Fruit fly (Drosophila melanogaster) whole organism, embryonic: ENCODE measurements around the gene Vha100-2.

Experiments used
- CG10565 ChIP-seq: fragments of 200-800 bp; sonication (Bioruptor generic); optimal IDR thresholded peaks from 3 replicates; lab custom pipeline; 2016; ENCODE audit warnings: missing biosample characterization, mild to moderate bottlenecking, missing genetic modification characterization
- CG12236 ChIP-seq: fragments of 200-800 bp; sonication (Bioruptor generic); optimal IDR thresholded peaks from 2 replicates; lab custom pipeline; 2016; ENCODE audit warnings: missing biosample characterization, missing genetic modification characterization
- CG14710 ChIP-seq: fragments of 200-800 bp; sonication (Bioruptor generic); optimal IDR thresholded peaks from 3 replicates; lab custom pipeline; 2019; ENCODE audit warnings: missing biosample characterization, mild to moderate bottlenecking, missing genetic modification characterization, moderate library complexity
- CG1603 ChIP-seq: fragments of 200-800 bp; sonication (Bioruptor generic); optimal IDR thresholded peaks from 2 replicates; lab custom pipeline; 2019; ENCODE audit warnings: missing biosample characterization, mild to moderate bottlenecking, missing genetic modification characterization, moderate library complexity
- CG16779 ChIP-seq: fragments of 200-800 bp; sonication (Bioruptor generic); IDR thresholded peaks from 2 replicates; pipeline ENCODE4 v1.3.6; 2022; ENCODE audit warnings: missing biosample characterization, missing genetic modification characterization
- CG17385 ChIP-seq: fragments of 200-800 bp; sonication (Bioruptor generic); optimal IDR thresholded peaks from 3 replicates; lab custom pipeline; 2018; ENCODE audit warnings: missing biosample characterization, mild to moderate bottlenecking, missing genetic modification characterization
- CG3163 ChIP-seq: fragments of 200-800 bp; sonication (Bioruptor generic); optimal IDR thresholded peaks from 3 replicates; lab custom pipeline; 2016; ENCODE audit warnings: missing biosample characterization, missing genetic modification characterization
- CG3407 ChIP-seq: fragments of 200-800 bp; sonication (Bioruptor generic); optimal IDR thresholded peaks from 2 replicates; lab custom pipeline; 2018; ENCODE audit warnings: missing biosample characterization, mild to moderate bottlenecking, missing genetic modification characterization
- CG34422 ChIP-seq: fragments of 200-800 bp; sonication (Bioruptor generic); IDR thresholded peaks from 3 replicates; pipeline ENCODE4 v1.3.6; 2022; ENCODE audit warnings: missing biosample characterization, missing genetic modification characterization
- CG5953 ChIP-seq: fragments of 200-800 bp; sonication (Bioruptor generic); IDR thresholded peaks from 2 replicates; pipeline ENCODE4 v1.3.6; 2022; ENCODE audit warnings: missing biosample characterization, missing genetic modification characterization
- CG6254 ChIP-seq: fragments of 200-800 bp; sonication (Bioruptor generic); optimal IDR thresholded peaks from 3 replicates; lab custom pipeline; 2017; ENCODE audit warnings: mild to moderate bottlenecking, missing biosample characterization, missing genetic modification reagents, missing genetic modification characterization
- CG6813 ChIP-seq: fragments of 200-800 bp; sonication (Bioruptor generic); optimal IDR thresholded peaks from 2 replicates; lab custom pipeline; 2017; ENCODE audit warnings: missing biosample characterization, missing genetic modification characterization, mild to moderate bottlenecking, moderate library complexity, missing genetic modification reagents
- CG9817 ChIP-seq: fragments of 200-800 bp; sonication (Bioruptor generic); optimal IDR thresholded peaks from 2 replicates; lab custom pipeline; 2018; ENCODE audit warnings: missing biosample characterization, mild to moderate bottlenecking, missing genetic modification characterization, moderate library complexity
- Fer3 ChIP-seq: fragments of 200-800 bp; sonication (Bioruptor generic); optimal IDR thresholded peaks from 2 replicates; lab custom pipeline; 2018; ENCODE audit warnings: missing biosample characterization, mild to moderate bottlenecking, missing genetic modification characterization, moderate library complexity
- Lim3 ChIP-seq: fragments of 200-800 bp; sonication (Bioruptor generic); IDR thresholded peaks from 2 replicates; pipeline ENCODE4 v1.3.6; 2022; ENCODE audit warnings: missing biosample characterization, missing genetic modification characterization
- Lpt ChIP-seq: fragments of >200 bp; optimal IDR thresholded peaks from 2 replicates; lab custom pipeline; 2018; ENCODE audit warnings: missing biosample characterization, missing genetic modification characterization
- MBD-R2 ChIP-seq: fragments of 200-800 bp; sonication (Bioruptor generic); IDR thresholded peaks from 2 replicates; pipeline ENCODE4 v1.3.6; 2022; ENCODE audit warnings: missing biosample characterization, missing genetic modification characterization
- Neu2 ChIP-seq: fragments of 200-800 bp; sonication (Bioruptor generic); optimal IDR thresholded peaks from 3 replicates; lab custom pipeline; 2016; ENCODE audit warnings: missing biosample characterization, missing genetic modification characterization, borderline replicate concordance
- YL-1 ChIP-seq: fragments of 200-800 bp; sonication (Bioruptor generic); optimal IDR thresholded peaks from 3 replicates; lab custom pipeline; 2017; ENCODE audit warnings: missing biosample characterization, mild to moderate bottlenecking, missing genetic modification characterization
- abd-A ChIP-seq: fragments of 200-800 bp; sonication (Bioruptor generic); optimal IDR thresholded peaks from 3 replicates; lab custom pipeline; 2019; ENCODE audit warnings: missing biosample characterization, mild to moderate bottlenecking, missing genetic modification characterization, moderate library complexity
- bsh ChIP-seq, 2 experiments: fragments of 200-800 bp; sonication (Bioruptor generic); optimal IDR thresholded peaks; 2 replicates each; lab custom pipeline; 2017 to 2018; ENCODE audit warnings: mild to moderate bottlenecking in 2 of 2, missing biosample characterization in 2 of 2, missing genetic modification characterization in 2 of 2, moderate library complexity in 1 of 2
- cg ChIP-seq: fragments of 200-800 bp; sonication (Bioruptor generic); optimal IDR thresholded peaks from 3 replicates; lab custom pipeline; 2019; ENCODE audit warnings: missing biosample characterization, mild to moderate bottlenecking, missing genetic modification characterization, moderate library complexity
- chinmo ChIP-seq: fragments of 200-800 bp; sonication (Bioruptor generic); IDR thresholded peaks from 4 replicates; pipeline ENCODE4 v1.3.6; 2022; ENCODE audit warnings: missing biosample characterization, missing genetic modification characterization; ENCODE audit not compliant: partially characterized antibody
- crol ChIP-seq: fragments of 200-800 bp; sonication (Bioruptor generic); IDR thresholded peaks from 2 replicates; pipeline ENCODE4 v1.3.6; 2022; ENCODE audit warnings: missing biosample characterization, missing genetic modification characterization
- da ChIP-seq: fragments of 200-800 bp; sonication (Bioruptor generic); optimal IDR thresholded peaks from 2 replicates; lab custom pipeline; 2016; ENCODE audit warnings: missing biosample characterization, missing genetic modification characterization
- exex ChIP-seq: fragments of 200-800 bp; sonication (Bioruptor generic); optimal IDR thresholded peaks from 4 replicates; lab custom pipeline; 2018; ENCODE audit warnings: missing biosample characterization, mild to moderate bottlenecking, missing genetic modification characterization, moderate library complexity
- gem ChIP-seq: fragments of 200-800 bp; sonication (Bioruptor generic); optimal IDR thresholded peaks from 2 replicates; lab custom pipeline; 2019; ENCODE audit warnings: missing biosample characterization, mild to moderate bottlenecking, missing genetic modification characterization, moderate library complexity
- grau ChIP-seq: fragments of 200-800 bp; optimal IDR thresholded peaks from 3 replicates; lab custom pipeline; 2019; ENCODE audit warnings: missing biosample characterization, mild to moderate bottlenecking, missing genetic modification characterization, moderate library complexity
- knrl ChIP-seq: fragments of 200-800 bp; sonication (Bioruptor generic); IDR thresholded peaks from 3 replicates; pipeline ENCODE4 v1.3.6; 2022; ENCODE audit warnings: missing biosample characterization, missing genetic modification characterization; ENCODE audit not compliant: partially characterized antibody
- lilli ChIP-seq: fragments of 200-800 bp; sonication (Bioruptor generic); optimal IDR thresholded peaks from 3 replicates; lab custom pipeline; 2016; ENCODE audit warnings: missing biosample characterization, missing genetic modification characterization
- lov ChIP-seq, 2 experiments: fragments of 200-800 bp in 1 of 2; fragments of >200 bp in 1 of 2; sonication (Bioruptor generic) in 1 of 2; IDR thresholded peaks in 1 of 2; optimal IDR thresholded peaks in 1 of 2; 2 replicates in 1 of 2; 3 replicates in 1 of 2; pipeline versions ENCODE4 v1.3.6 to Lab custom; 2017 to 2022; ENCODE audit warnings: missing biosample characterization in 1 of 2, missing genetic modification characterization in 1 of 2
- mam ChIP-seq: fragments of 200-800 bp; sonication (Bioruptor generic); optimal IDR thresholded peaks from 3 replicates; lab custom pipeline; 2016; ENCODE audit warnings: missing biosample characterization, missing genetic modification characterization
- mirr ChIP-seq: fragments of 200-800 bp; sonication (Bioruptor generic); optimal IDR thresholded peaks from 3 replicates; lab custom pipeline; 2018; ENCODE audit warnings: missing biosample characterization, mild to moderate bottlenecking, missing genetic modification characterization
- pho ChIP-seq: fragments of 200-800 bp; sonication (Bioruptor generic); optimal IDR thresholded peaks from 2 replicates; lab custom pipeline; 2016; ENCODE audit warnings: missing biosample characterization, missing genetic modification characterization
- row ChIP-seq: fragments of 200-800 bp; sonication (Bioruptor generic); IDR thresholded peaks from 3 replicates; pipeline ENCODE4 v1.3.6; 2022; ENCODE audit warnings: missing biosample characterization, missing genetic modification characterization
- seq ChIP-seq: fragments of 200-800 bp; sonication (Bioruptor generic); IDR thresholded peaks from 2 replicates; pipeline ENCODE4 v1.3.6; 2022; ENCODE audit warnings: missing biosample characterization, missing genetic modification characterization
- slbo ChIP-seq: fragments of 200-800 bp; sonication (Bioruptor generic); IDR thresholded peaks from 2 replicates; pipeline ENCODE4 v1.3.6; 2022; ENCODE audit warnings: missing biosample characterization, missing genetic modification characterization
- sna ChIP-seq: fragments of 200-800 bp; sonication (Bioruptor generic); IDR thresholded peaks from 2 replicates; pipeline ENCODE4 v1.3.6; 2022; ENCODE audit warnings: missing biosample characterization, missing genetic modification characterization; ENCODE audit not compliant: partially characterized antibody
- ssp ChIP-seq: fragments of 200-800 bp; sonication (Bioruptor generic); IDR thresholded peaks from 2 replicates; pipeline ENCODE4 v1.3.6; 2022; ENCODE audit warnings: missing biosample characterization, missing genetic modification characterization
- twi ChIP-seq: fragments of 200-800 bp; optimal IDR thresholded peaks from 2 replicates; lab custom pipeline; 2019; ENCODE audit warnings: missing biosample characterization, mild to moderate bottlenecking, missing genetic modification characterization, moderate library complexity
- unc-4 ChIP-seq: fragments of 200-800 bp; sonication (Bioruptor generic); IDR thresholded peaks from 2 replicates; pipeline ENCODE4 v1.3.6; 2022; ENCODE audit warnings: missing biosample characterization, missing genetic modification characterization; ENCODE audit not compliant: partially characterized antibody
- usp ChIP-seq: fragments of >200 bp; optimal IDR thresholded peaks from 2 replicates; lab custom pipeline; 2017; ENCODE audit warnings: missing biosample characterization, missing genetic modification characterization
- z ChIP-seq: fragments of 200-800 bp; sonication (Bioruptor generic); IDR thresholded peaks from 3 replicates; pipeline ENCODE4 v1.3.6; 2022; ENCODE audit warnings: missing biosample characterization, missing genetic modification characterization

Vha100-2 gene

DNA sequence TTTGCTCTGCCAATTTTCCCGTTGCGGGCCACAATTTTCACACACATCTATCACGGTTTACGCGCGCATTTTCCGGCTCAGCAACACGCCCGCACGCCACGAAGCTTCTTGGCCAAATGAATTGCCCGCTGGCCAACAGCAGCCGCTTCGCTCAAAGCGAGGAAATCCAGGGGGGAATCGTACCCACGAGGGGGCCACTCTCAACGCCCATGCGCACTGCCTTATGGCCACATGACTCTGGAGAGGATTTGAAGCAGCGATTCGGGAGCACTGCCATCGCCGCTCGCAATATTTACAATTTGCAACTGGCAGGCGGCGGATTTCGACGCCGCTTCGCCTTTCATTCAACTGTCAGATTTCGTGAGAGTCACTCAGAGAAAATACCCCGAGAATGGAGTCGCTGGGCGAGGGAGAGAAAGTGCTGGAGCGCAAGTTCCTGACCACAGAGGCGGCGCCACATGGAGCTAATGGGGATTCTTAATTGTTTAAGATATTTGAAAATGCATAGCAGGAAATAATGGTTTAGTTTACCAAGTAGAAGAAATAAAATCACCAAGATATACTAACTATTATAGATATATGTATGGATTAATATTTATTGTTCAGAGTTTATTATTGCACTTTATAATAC is 38.2 kb downstream of the Vha100-2 start, which contains the start of gene CG15803 (continued):
- TF ChIP-seq exex (tag; lab: Kevin White, UChicago) = no peak
- TF ChIP-seq row (GFP tag; lab: Robert Waterston, UW) = peak; percentile 55; the same call in 2 of the 3 replicates
- TF ChIP-seq da (GFP tag; lab: Kevin White, UChicago) = no peak
- no peak for TF ChIP-seq mirr (GFP tag; lab: Kevin White, UChicago)
- TF ChIP-seq MBD-R2 (GFP tag; lab: Robert Waterston, UW) = 0 out of 2 replicates have a peak, but pooled peaks have one; percentile 5
- TF ChIP-seq chinmo = peak; percentile 51; the same call in 1 of the 4 replicates
- TF ChIP-seq z (GFP tag; lab: Robert Waterston, UW) = peak; percentile 59; the same call in 1 of the 3 replicates
- no peak for TF ChIP-seq Lpt (GFP tag; lab: Kevin White, UChicago)
- TF ChIP-seq ssp (GFP tag; lab: Robert Waterston, UW) = no peak
- TF ChIP-seq CG12236 (GFP tag; lab: Kevin White, UChicago) = no peak
- TF ChIP-seq mam = peak; percentile 18
- no peak for TF ChIP-seq CG3407 (GFP tag; lab: Kevin White, UChicago)
- no peak for TF ChIP-seq CG1603 (tag; lab: Kevin White, UChicago)
- no peak for TF ChIP-seq Fer3 (tag; lab: Kevin White, UChicago)
- no peak for TF ChIP-seq Lim3 (GFP tag; lab: Robert Waterston, UW)
- TF ChIP-seq CG34422 (GFP tag; lab: Robert Waterston, UW) = 0 out of 3 replicates have a peak, but pooled peaks have one; percentile 38
- no peak for TF ChIP-seq CG17385 (GFP tag; lab: Kevin White, UChicago)
- TF ChIP-seq unc-4 (GFP tag; lab: Robert Waterston, UW) = 0 out of 2 replicates have a peak, but pooled peaks have one; percentile 15
- no peak for TF ChIP-seq cg (GFP tag; lab: Kevin White, UChicago)
- TF ChIP-seq YL-1 (GFP tag; lab: Kevin White, UChicago) = no peak
- no peak for TF ChIP-seq bsh (GFP tag; optimal IDR thresholded peaks at IDR 0.05; lab: Kevin White, UChicago)
- 0 out of 2 replicates have a peak, but pooled peaks have one; percentile 24 for TF ChIP-seq sna (GFP tag; lab: Robert Waterston, UW)
- no peak for TF ChIP-seq twi (tag; lab: Kevin White, UChicago)
- TF ChIP-seq lov (optimal IDR thresholded peaks at IDR 0.05; lab: Kevin White, UChicago) = no peak
- TF ChIP-seq lov (GFP tag; IDR thresholded peaks at IDR 0.05; lab: Robert Waterston, UW) = no peak
- TF ChIP-seq lilli (GFP tag; lab: Kevin White, UChicago) = peak; percentile 24
- TF ChIP-seq knrl (GFP tag; lab: Robert Waterston, UW) = no peak
- TF ChIP-seq usp (GFP tag; lab: Kevin White, UChicago) = no peak
- peak; percentile 68 for TF ChIP-seq crol
- no peak for TF ChIP-seq Neu2 (GFP tag; lab: Kevin White, UChicago)
- no peak for TF ChIP-seq CG9817 (tag; lab: Kevin White, UChicago)
- TF ChIP-seq CG5953 (GFP tag; lab: Robert Waterston, UW) = no peak
- no peak for TF ChIP-seq pho
- peak; percentile 76 for TF ChIP-seq abd-A (tag; lab: Kevin White, UChicago)
- TF ChIP-seq CG10565 = no peak
- TF ChIP-seq gem (tag; lab: Kevin White, UChicago) = peak; percentile 30
- TF ChIP-seq seq = peak; percentile 10; the same call in 1 of the 2 replicates
- TF ChIP-seq CG6813 (GFP tag; lab: Kevin White, UChicago) = no peak
- TF ChIP-seq CG16779 (GFP tag; lab: Robert Waterston, UW) = no peak
- peak; percentile 8 for TF ChIP-seq grau
- TF ChIP-seq CG14710 (tag; lab: Kevin White, UChicago) = no peak
- TF ChIP-seq slbo (GFP tag; lab: Robert Waterston, UW) = no peak
- no peak for TF ChIP-seq CG6254 (GFP tag; lab: Kevin White, UChicago)
- no peak for TF ChIP-seq CG3163 (GFP tag; lab: Kevin White, UChicago)
- TF ChIP-seq, all 482 proteins: peak for 42
